Worm (Caenorhabditis elegans) whole organism, young adult: ENCODE measurements around the gene memb-2.

ENCODE experiments used
- B0261.1 ChIP-seq: sonication (generic microtip); optimal IDR thresholded peaks from 2 replicates; lab custom pipeline; 2016; ENCODE audit warnings: mild to moderate bottlenecking, missing genetic modification characterization, moderate library complexity, missing compliant biosample characterization
- F10E7.11 ChIP-seq: sonication (generic microtip); optimal IDR thresholded peaks from 2 replicates; lab custom pipeline; 2017; ENCODE audit warnings: mild to moderate bottlenecking, missing genetic modification characterization, moderate library complexity, missing compliant biosample characterization
- F33H1.4 ChIP-seq: fragments of 200-800 bp; sonication (Bioruptor generic); IDR thresholded peaks from 2 replicates; pipeline ENCODE4 v1.3.6; 2022; ENCODE audit warnings: missing genetic modification reagents, missing genetic modification characterization, missing compliant biosample characterization
- F37B4.10 ChIP-seq: fragments of 200-800 bp; sonication (Bioruptor generic); IDR thresholded peaks from 2 replicates; pipeline ENCODE4 v1.3.6; 2022; ENCODE audit warnings: missing genetic modification characterization, missing compliant biosample characterization
- K11D2.4 ChIP-seq: fragments of 200-800 bp; sonication (Bioruptor generic); IDR thresholded peaks from 2 replicates; pipeline ENCODE4 v1.3.6; 2022; ENCODE audit warnings: missing genetic modification reagents, missing genetic modification characterization, missing compliant biosample characterization
- T07F8.4 ChIP-seq: sonication (generic microtip); optimal IDR thresholded peaks from 2 replicates; lab custom pipeline; 2016; ENCODE audit warnings: mild to moderate bottlenecking, missing genetic modification characterization, moderate library complexity, missing compliant biosample characterization
- Y53F4B.3 ChIP-seq: fragments of 200-800 bp; sonication (Bioruptor generic); IDR thresholded peaks from 2 replicates; pipeline ENCODE4 v1.3.6; 2022; ENCODE audit warnings: missing genetic modification reagents, missing genetic modification characterization, missing compliant biosample characterization
- Y56A3A.18 ChIP-seq: fragments of 200-800 bp; sonication (Bioruptor generic); IDR thresholded peaks from 2 replicates; pipeline ENCODE4 v1.3.6; 2022; ENCODE audit warnings: missing genetic modification reagents, missing genetic modification characterization, missing compliant biosample characterization
- Y67H2A.10 ChIP-seq: fragments of 200-800 bp; sonication (Bioruptor generic); conservative IDR thresholded peaks from 2 replicates; pipeline ENCODE4 v1.3.6; 2022; ENCODE audit warnings: missing genetic modification reagents, missing genetic modification characterization, missing compliant biosample characterization
- aptf-3 ChIP-seq: fragments of 200-800 bp; sonication (Bioruptor generic); IDR thresholded peaks from 2 replicates; pipeline ENCODE4 v1.3.6; 2022; ENCODE audit warnings: missing genetic modification characterization, missing compliant biosample characterization
- athp-1 ChIP-seq: sonication (generic microtip); optimal IDR thresholded peaks from 2 replicates; lab custom pipeline; 2017; ENCODE audit warnings: mild to moderate bottlenecking, missing genetic modification characterization, missing compliant biosample characterization
- bed-2 ChIP-seq: fragments of 200-800 bp; sonication (Bioruptor generic); IDR thresholded peaks from 2 replicates; pipeline ENCODE4 v1.3.6; 2022; ENCODE audit warnings: missing genetic modification reagents, missing genetic modification characterization, missing compliant biosample characterization
- die-1 ChIP-seq: sonication (generic microtip); optimal IDR thresholded peaks from 2 replicates; lab custom pipeline; 2016; ENCODE audit warnings: missing genotype, mild to moderate bottlenecking, missing genetic modification characterization, missing compliant biosample characterization
- ekl-4 ChIP-seq: fragments of 200-800 bp; sonication (Bioruptor generic); IDR thresholded peaks from 2 replicates; pipeline ENCODE4 v1.3.6; 2022; ENCODE audit warnings: missing genetic modification reagents, missing genetic modification characterization, missing compliant biosample characterization
- ets-4 ChIP-seq: fragments of 200-800 bp; sonication (Bioruptor generic); optimal IDR thresholded peaks from 2 replicates; lab custom pipeline; 2018; ENCODE audit warnings: mild to moderate bottlenecking, missing genetic modification characterization, missing compliant biosample characterization
- fkh-3 ChIP-seq: sonication (generic microtip); optimal IDR thresholded peaks from 2 replicates; lab custom pipeline; 2016; ENCODE audit warnings: mild to moderate bottlenecking, missing genetic modification characterization, missing compliant biosample characterization
- hlh-12 ChIP-seq: sonication (generic microtip); optimal IDR thresholded peaks from 2 replicates; lab custom pipeline; 2016; ENCODE audit warnings: missing genetic modification characterization, missing compliant biosample characterization
- hmg-1.2 ChIP-seq: fragments of 200-800 bp; sonication (Bioruptor generic); IDR thresholded peaks from 2 replicates; pipeline ENCODE4 v1.3.6; 2022; ENCODE audit warnings: missing genetic modification reagents, missing genetic modification characterization, missing compliant biosample characterization
- hrde-1 ChIP-seq: sonication (generic microtip); optimal IDR thresholded peaks from 2 replicates; lab custom pipeline; 2016; ENCODE audit warnings: missing genetic modification characterization, mild to moderate bottlenecking, missing compliant biosample characterization, moderate library complexity, missing genotype, missing genetic modification reagents, borderline replicate concordance
- hsf-1 ChIP-seq: fragments of 200-800 bp; sonication (Bioruptor generic); IDR thresholded peaks from 2 replicates; pipeline ENCODE4 v1.3.6; 2022; ENCODE audit warnings: missing genetic modification reagents, missing genetic modification characterization, missing compliant biosample characterization
- lin-26 ChIP-seq: fragments of 200-800 bp; sonication (Bioruptor generic); IDR thresholded peaks from 2 replicates; pipeline ENCODE4 v1.3.6; 2022; ENCODE audit warnings: missing genetic modification reagents, missing genetic modification characterization, missing compliant biosample characterization
- lin-40 ChIP-seq: sonication (generic microtip); optimal IDR thresholded peaks from 2 replicates; lab custom pipeline; 2016; ENCODE audit warnings: missing genetic modification characterization, mild to moderate bottlenecking, missing compliant biosample characterization, missing genotype, missing genetic modification reagents
- lsy-27 ChIP-seq: sonication (generic microtip); optimal IDR thresholded peaks from 2 replicates; lab custom pipeline; 2017; ENCODE audit warnings: missing genetic modification characterization, mild to moderate bottlenecking, missing compliant biosample characterization, antibody characterized with exemption, missing genotype, borderline replicate concordance; ENCODE audit not compliant: insufficient read depth
- madf-6 ChIP-seq: fragments of 200-800 bp; sonication (Bioruptor generic); IDR thresholded peaks from 2 replicates; pipeline ENCODE4 v1.3.6; 2022; ENCODE audit warnings: missing genetic modification reagents, missing genetic modification characterization, missing compliant biosample characterization
- madf-8 ChIP-seq: fragments of 200-800 bp; sonication (Bioruptor generic); conservative IDR thresholded peaks from 2 replicates; pipeline ENCODE4 v1.3.6; 2022; ENCODE audit warnings: missing genetic modification reagents, missing genetic modification characterization, missing compliant biosample characterization
- mcd-1 ChIP-seq: fragments of 200-800 bp; sonication (Bioruptor generic); IDR thresholded peaks from 2 replicates; pipeline ENCODE4 v1.3.6; 2022; ENCODE audit warnings: missing genetic modification reagents, missing genetic modification characterization, missing compliant biosample characterization
- mel-28 ChIP-seq: sonication (generic microtip); optimal IDR thresholded peaks from 2 replicates; lab custom pipeline; 2016; ENCODE audit warnings: borderline replicate concordance, mild to moderate bottlenecking, missing genetic modification characterization, missing compliant biosample characterization
- mes-4 ChIP-seq: sonication (generic microtip); optimal IDR thresholded peaks from 2 replicates; lab custom pipeline; 2016; ENCODE audit warnings: missing genotype, missing genetic modification characterization, missing compliant biosample characterization
- nfya-1 ChIP-seq: sonication (generic microtip); optimal IDR thresholded peaks from 2 replicates; lab custom pipeline; 2017; ENCODE audit warnings: antibody characterized with exemption, missing compliant biosample characterization, missing genetic modification characterization, borderline replicate concordance; ENCODE audit not compliant: insufficient read depth
- nfya-2 ChIP-seq: fragments of 200-800 bp; sonication (Bioruptor generic); IDR thresholded peaks from 2 replicates; pipeline ENCODE4 v1.3.6; 2022; ENCODE audit warnings: missing genetic modification reagents, missing genetic modification characterization, missing compliant biosample characterization
- nfyb-1 ChIP-seq: fragments of 200-800 bp; sonication (Bioruptor generic); IDR thresholded peaks from 2 replicates; pipeline ENCODE4 v1.3.6; 2022; ENCODE audit warnings: missing genetic modification reagents, missing genetic modification characterization, missing compliant biosample characterization
- nhr-80 ChIP-seq: sonication (generic microtip); optimal IDR thresholded peaks from 2 replicates; lab custom pipeline; 2016; ENCODE audit warnings: missing genetic modification characterization, missing compliant biosample characterization
- nhr-90 ChIP-seq: sonication (generic microtip); optimal IDR thresholded peaks from 2 replicates; lab custom pipeline; 2016; ENCODE audit warnings: missing genotype, mild to moderate bottlenecking, missing genetic modification characterization, missing compliant biosample characterization
- rec-8 ChIP-seq, 2 experiments: sonication (generic microtip); optimal IDR thresholded peaks; 2 replicates each; lab custom pipeline; 2016; ENCODE audit warnings: mild to moderate bottlenecking in 2 of 2, missing genetic modification characterization in 2 of 2, missing genetic modification reagents in 2 of 2, missing genotype in 2 of 2, missing biosample characterization in 1 of 2, missing compliant biosample characterization in 1 of 2, moderate library complexity in 1 of 2
- rpc-1 ChIP-seq, 2 experiments: fragments of 150-350 bp in 1 of 2; sonication (generic microtip) in 1 of 2; optimal IDR thresholded peaks; 2 replicates each; lab custom pipeline; 2014 to 2018; ENCODE audit warnings: missing biosample characterization in 1 of 2, missing genetic modification characterization in 1 of 2, missing genetic modification reagents in 1 of 2, missing genotype in 1 of 2
- sdz-38 ChIP-seq: sonication (generic microtip); optimal IDR thresholded peaks from 2 replicates; lab custom pipeline; 2016; ENCODE audit warnings: missing genotype, missing genetic modification characterization, missing compliant biosample characterization
- sea-2 ChIP-seq: fragments of 200-800 bp; sonication (Bioruptor generic); IDR thresholded peaks from 2 replicates; pipeline ENCODE4 v1.3.6; 2022; ENCODE audit warnings: missing genetic modification characterization, missing compliant biosample characterization
- snpc-3.4 ChIP-seq: sonication (generic microtip); optimal IDR thresholded peaks from 2 replicates; lab custom pipeline; 2017; ENCODE audit warnings: missing genetic modification characterization, mild to moderate bottlenecking, missing compliant biosample characterization, antibody characterized with exemption, moderate library complexity, missing genotype, missing genetic modification reagents
- snpc-4 ChIP-seq, 5 experiments: fragments of 150-350 bp in 1 of 5; sonication (generic microtip) in 4 of 5; optimal IDR thresholded peaks; 2 replicates each; lab custom pipeline; 2014 to 2018; ENCODE audit warnings: missing genetic modification characterization in 5 of 5, missing biosample characterization in 3 of 5, antibody characterized with exemption in 2 of 5, mild to moderate bottlenecking in 2 of 5, missing compliant biosample characterization in 2 of 5, missing genotype in 2 of 5, moderate library complexity in 2 of 5, missing genetic modification reagents in 1 of 5
- sptf-2 ChIP-seq: fragments of 200-800 bp; sonication (Bioruptor generic); optimal IDR thresholded peaks from 2 replicates; lab custom pipeline; 2018; ENCODE audit warnings: mild to moderate bottlenecking, missing genetic modification characterization, missing compliant biosample characterization
- tbx-9 ChIP-seq: sonication (generic microtip); optimal IDR thresholded peaks from 2 replicates; lab custom pipeline; 2016; ENCODE audit warnings: borderline replicate concordance, missing genetic modification characterization, inconsistent platforms, missing compliant biosample characterization
- unc-62 ChIP-seq: fragments of 150-350 bp; optimal IDR thresholded peaks from 2 replicates; lab custom pipeline; 2014; ENCODE audit warnings: missing biosample characterization, missing genetic modification reagents, missing genetic modification characterization
- zim-3 ChIP-seq: sonication (generic microtip); optimal IDR thresholded peaks from 2 replicates; lab custom pipeline; 2017; ENCODE audit warnings: mild to moderate bottlenecking, missing genetic modification characterization, moderate library complexity, missing compliant biosample characterization
- ztf-18 ChIP-seq: sonication (generic microtip); optimal IDR thresholded peaks from 2 replicates; lab custom pipeline; 2016; ENCODE audit warnings: missing genotype, mild to moderate bottlenecking, missing genetic modification characterization, missing compliant biosample characterization
- ztf-22 ChIP-seq: fragments of 200-800 bp; sonication (Bioruptor generic); optimal IDR thresholded peaks from 2 replicates; lab custom pipeline; 2018; ENCODE audit warnings: mild to moderate bottlenecking, missing genetic modification characterization, moderate library complexity, missing compliant biosample characterization

The memb-2 gene

ce11 chrV:5591887-5592286, 28.1 kb downstream of the memb-2 start (continued):
- no peak for TF ChIP-seq ets-4 (GFP tag; lab: Kevin White, UChicago)
- peak; percentile 21; the same call in 1 of the 2 replicates for TF ChIP-seq hmg-1.2 (GFP tag; lab: Robert Waterston, UW)
- no peak for TF ChIP-seq tbx-9 (tag; lab: Kevin White, UChicago)
- no peak for TF ChIP-seq ztf-22 (GFP tag; lab: Kevin White, UChicago)
- TF ChIP-seq sdz-38 (tag; lab: Kevin White, UChicago), result no peak
- TF ChIP-seq Y67H2A.10 (GFP tag; lab: Robert Waterston, UW), result 0 out of 2 replicates have a peak, but pooled peaks have one; percentile 9
- TF ChIP-seq mel-28 (tag; lab: Kevin White, UChicago), result no peak
- no peak for TF ChIP-seq F37B4.10 (GFP tag; lab: Robert Waterston, UW)
- no peak for TF ChIP-seq lsy-27 (tag; lab: Kevin White, UChicago)
- TF ChIP-seq die-1 (tag; lab: Kevin White, UChicago), result peak; percentile 70
- TF ChIP-seq ekl-4 (GFP tag; lab: Robert Waterston, UW), result no peak
- no peak for TF ChIP-seq mcd-1 (GFP tag; lab: Robert Waterston, UW)
- TF ChIP-seq unc-62 (GFP tag; lab: Kevin White, UChicago), result no peak
- no peak for TF ChIP-seq snpc-4 (GFP tag; optimal IDR thresholded peaks at IDR 0.05; lab: Kevin White, UChicago)
- TF ChIP-seq snpc-4 (tag; optimal IDR thresholded peaks at IDR 0.05; lab: Kevin White, UChicago), result peak in 2 of 4 experiments; percentile 13 to 34
- TF ChIP-seq Y53F4B.3 (GFP tag; lab: Robert Waterston, UW), result peak; percentile 68; the same call in 1 of the 2 replicates
- TF ChIP-seq rec-8 (tag; optimal IDR thresholded peaks at IDR 0.05; lab: Kevin White, UChicago), result peak in 1 of 2 experiments; percentile 48
- TF ChIP-seq mes-4 (tag; lab: Kevin White, UChicago), result peak; percentile 41
- TF ChIP-seq T07F8.4 (tag; lab: Kevin White, UChicago), result no peak
- TF ChIP-seq athp-1 (tag; lab: Kevin White, UChicago), result peak; percentile 88
- peak; percentile 61; the same call in 1 of the 2 replicates for TF ChIP-seq hsf-1
- TF ChIP-seq nfya-2 (GFP tag; lab: Robert Waterston, UW), result no peak
- peak; percentile 69 for TF ChIP-seq fkh-3 (tag; lab: Kevin White, UChicago)
- no peak for TF ChIP-seq lin-40 (tag; lab: Kevin White, UChicago)
- TF ChIP-seq nhr-80 (tag; lab: Kevin White, UChicago), result no peak
- peak; percentile 73 for TF ChIP-seq rpc-1 (optimal IDR thresholded peaks at IDR 0.05; lab: Kevin White, UChicago)
- peak; percentile 93 for TF ChIP-seq rpc-1 (tag; optimal IDR thresholded peaks at IDR 0.05; lab: Kevin White, UChicago)
- TF ChIP-seq F10E7.11 (tag; lab: Kevin White, UChicago), result peak; percentile 89
- TF ChIP-seq sea-2 (GFP tag; lab: Robert Waterston, UW), result no peak
- peak; percentile 77 for TF ChIP-seq snpc-3.4 (tag; lab: Kevin White, UChicago)
- TF ChIP-seq zim-3 (tag; lab: Kevin White, UChicago), result no peak
- TF ChIP-seq nfya-1 (tag; lab: Kevin White, UChicago), result no peak
- peak; percentile 48; the same call in 1 of the 2 replicates for TF ChIP-seq nfyb-1
- TF ChIP-seq K11D2.4 (GFP tag; lab: Robert Waterston, UW), result no peak

ce11 chrV:5587955-5588354, 32.0 kb downstream of the memb-2 start:
- TF ChIP-seq ets-4 (GFP tag; lab: Kevin White, UChicago), result no peak
- TF ChIP-seq snpc-4 (GFP tag; optimal IDR thresholded peaks at IDR 0.05; lab: Kevin White, UChicago), result peak; percentile 66
- TF ChIP-seq snpc-4 (tag; optimal IDR thresholded peaks at IDR 0.05; lab: Kevin White, UChicago), result peak; percentile 83 to 92 (median 86)
- peak; percentile 79 for TF ChIP-seq madf-6 (GFP tag; lab: Robert Waterston, UW)
- peak; percentile 38 for TF ChIP-seq ztf-18 (tag; lab: Kevin White, UChicago)
- no peak for TF ChIP-seq hlh-12 (tag; lab: Kevin White, UChicago)
- TF ChIP-seq B0261.1, result peak; percentile 50
- TF ChIP-seq Y56A3A.18 (GFP tag; lab: Robert Waterston, UW), result peak; percentile 58; the same call in 1 of the 2 replicates
- TF ChIP-seq sptf-2 (GFP tag; lab: Kevin White, UChicago), result no peak
- peak; percentile 24; the same call in 1 of the 2 replicates for TF ChIP-seq madf-8 (GFP tag; lab: Robert Waterston, UW)
- peak; percentile 68 for TF ChIP-seq die-1 (tag; lab: Kevin White, UChicago)
- peak; percentile 30; the same call in 1 of the 2 replicates for TF ChIP-seq F33H1.4 (GFP tag; lab: Robert Waterston, UW)
- 0 out of 2 replicates have a peak, but pooled peaks have one; percentile 50 for TF ChIP-seq aptf-3 (GFP tag; lab: Robert Waterston, UW)
- no peak for TF ChIP-seq hrde-1 (tag; lab: Kevin White, UChicago)
- TF ChIP-seq athp-1 (tag; lab: Kevin White, UChicago), result peak; percentile 59
- peak; percentile 76; the same call in 1 of the 2 replicates for TF ChIP-seq lin-26 (GFP tag; lab: Robert Waterston, UW)
- 0 out of 2 replicates have a peak, but pooled peaks have one; percentile 25 for TF ChIP-seq bed-2 (GFP tag; lab: Robert Waterston, UW)
- peak; percentile 32 for TF ChIP-seq nhr-90 (tag; lab: Kevin White, UChicago)
